Worm (Caenorhabditis elegans) whole organism, late embryonic: ENCODE measurements around the gene F57B9.1.

Experiments used
- F13H6.1 ChIP-seq: sonication (generic microtip); optimal IDR thresholded peaks from 2 replicates; lab custom pipeline; 2016; ENCODE audit warnings: missing genetic modification characterization, missing compliant biosample characterization
- Y22D7AL.16 ChIP-seq: sonication (generic microtip); optimal IDR thresholded peaks from 2 replicates; lab custom pipeline; 2016; ENCODE audit warnings: missing genetic modification characterization, missing compliant biosample characterization
- ama-1 ChIP-seq: fragments of 150-350 bp; optimal IDR thresholded peaks from 2 replicates; lab custom pipeline; 2014
- ceh-19 ChIP-seq: fragments of 200-800 bp; sonication (Bioruptor generic); optimal IDR thresholded peaks from 2 replicates; lab custom pipeline; 2018; ENCODE audit warnings: mild to moderate bottlenecking, missing genetic modification characterization, missing compliant biosample characterization
- dve-1 ChIP-seq: sonication (generic microtip); optimal IDR thresholded peaks from 2 replicates; lab custom pipeline; 2017; ENCODE audit warnings: antibody characterized with exemption, mild to moderate bottlenecking, missing genetic modification characterization, missing compliant biosample characterization
- fkh-10 ChIP-seq: fragments of 150-350 bp; optimal IDR thresholded peaks from 2 replicates; lab custom pipeline; 2014; ENCODE audit warnings: missing biosample characterization, missing genetic modification reagents, missing genetic modification characterization
- lim-6 ChIP-seq: sonication (generic microtip); optimal IDR thresholded peaks from 2 replicates; lab custom pipeline; 2016; ENCODE audit warnings: missing genetic modification characterization, missing compliant biosample characterization
- lin-11 ChIP-seq: fragments of 200-800 bp; sonication (Bioruptor generic); optimal IDR thresholded peaks from 2 replicates; lab custom pipeline; 2018; ENCODE audit warnings: mild to moderate bottlenecking, missing genetic modification characterization, missing compliant biosample characterization
- madf-2 ChIP-seq: sonication (generic microtip); optimal IDR thresholded peaks from 2 replicates; lab custom pipeline; 2017; ENCODE audit warnings: missing genetic modification characterization, missing compliant biosample characterization
- nhr-232 ChIP-seq: sonication (generic microtip); optimal IDR thresholded peaks from 2 replicates; lab custom pipeline; 2016; ENCODE audit warnings: missing genetic modification characterization, missing compliant biosample characterization
- pag-3 ChIP-seq: sonication (generic microtip); optimal IDR thresholded peaks from 2 replicates; lab custom pipeline; 2016; ENCODE audit warnings: missing compliant biosample characterization, missing genetic modification characterization, borderline replicate concordance
- ref-2 ChIP-seq: sonication (generic microtip); optimal IDR thresholded peaks from 2 replicates; lab custom pipeline; 2016; ENCODE audit warnings: missing genetic modification characterization, missing compliant biosample characterization
- syd-9 ChIP-seq: sonication (generic microtip); optimal IDR thresholded peaks from 2 replicates; lab custom pipeline; 2016; ENCODE audit warnings: mild to moderate bottlenecking, missing genetic modification characterization, moderate library complexity, missing compliant biosample characterization
- unc-86 ChIP-seq: sonication (generic microtip); optimal IDR thresholded peaks from 2 replicates; lab custom pipeline; 2016; ENCODE audit warnings: missing genetic modification characterization, missing compliant biosample characterization

DNA sequence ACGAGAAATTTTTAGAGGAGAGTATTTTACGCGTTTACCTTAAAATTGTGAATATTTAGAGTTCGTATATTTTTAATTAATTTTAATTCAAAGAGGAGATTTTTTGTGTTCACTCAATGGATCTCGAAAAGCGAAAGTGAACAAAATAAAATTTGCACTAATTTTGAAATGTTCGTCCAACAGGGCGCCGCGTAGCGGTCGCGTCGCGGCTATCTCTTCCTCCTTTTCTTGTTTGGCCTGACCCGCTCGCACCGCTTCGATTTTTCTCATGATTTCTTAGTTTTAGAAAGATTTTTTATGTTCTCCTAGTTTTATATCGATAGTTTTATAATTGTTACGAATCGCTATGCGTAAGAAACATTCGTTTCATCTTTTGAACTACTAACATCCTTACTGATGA is 10.5 kb upstream of the F57B9.1 start:
- TF ChIP-seq madf-2 (tag; lab: Kevin White, UChicago), result no peak
- TF ChIP-seq ama-1 (lab: Kevin White, UChicago), result no peak
- no peak for TF ChIP-seq lim-6 (tag; lab: Kevin White, UChicago)
- TF ChIP-seq F13H6.1 (tag; lab: Kevin White, UChicago), result no peak
- no peak for TF ChIP-seq lin-11 (tag; lab: Kevin White, UChicago)
- no peak for TF ChIP-seq dve-1 (tag; lab: Kevin White, UChicago)
- no peak for TF ChIP-seq ceh-19 (GFP tag; lab: Kevin White, UChicago)
- TF ChIP-seq fkh-10 (GFP tag; lab: Kevin White, UChicago), result no peak
- TF ChIP-seq syd-9 (tag; lab: Kevin White, UChicago), result no peak
- TF ChIP-seq ref-2 (tag; lab: Kevin White, UChicago), result peak; percentile 20
- TF ChIP-seq pag-3 (tag; lab: Kevin White, UChicago), result no peak
- TF ChIP-seq unc-86 (tag; lab: Kevin White, UChicago), result no peak
- TF ChIP-seq Y22D7AL.16, result no peak
- no peak for TF ChIP-seq nhr-232 (tag; lab: Kevin White, UChicago)
